Fruit fly (Drosophila melanogaster) whole organism, embryonic: ENCODE data around the gene CG12116.

ENCODE experiments used
- CG11504 ChIP-seq: fragments of 200-800 bp; sonication (Bioruptor generic); optimal IDR thresholded peaks from 3 replicates; lab custom pipeline; 2019; ENCODE audit warnings: missing biosample characterization, mild to moderate bottlenecking, missing genetic modification characterization, moderate library complexity
- CG11560 ChIP-seq: fragments of 200-800 bp; sonication (Bioruptor generic); IDR thresholded peaks from 3 replicates; pipeline ENCODE4 v1.3.6; 2022; ENCODE audit warnings: missing biosample characterization, missing genetic modification characterization
- CG11695 ChIP-seq: fragments of 200-800 bp; sonication (Bioruptor generic); IDR thresholded peaks from 3 replicates; pipeline ENCODE4 v1.3.6; 2022; ENCODE audit warnings: missing biosample characterization, missing genetic modification characterization
- CG12219 ChIP-seq: fragments of 200-800 bp; sonication (Bioruptor generic); optimal IDR thresholded peaks from 3 replicates; lab custom pipeline; 2018; ENCODE audit warnings: missing biosample characterization, mild to moderate bottlenecking, missing genetic modification characterization
- CG14667 ChIP-seq: fragments of 200-800 bp; sonication (Bioruptor generic); IDR thresholded peaks from 2 replicates; pipeline ENCODE4 v1.3.6; 2022; ENCODE audit warnings: missing biosample characterization, missing genetic modification characterization
- CG15073 ChIP-seq: fragments of 200-800 bp; sonication (Bioruptor generic); optimal IDR thresholded peaks from 2 replicates; lab custom pipeline; 2016; ENCODE audit warnings: missing biosample characterization, missing genetic modification characterization
- CG15479 ChIP-seq: fragments of 200-800 bp; sonication (Bioruptor generic); optimal IDR thresholded peaks from 3 replicates; lab custom pipeline; 2019; ENCODE audit warnings: missing biosample characterization, mild to moderate bottlenecking, missing genetic modification characterization, moderate library complexity
- CG15601 ChIP-seq: fragments of 200-800 bp; sonication (Bioruptor generic); optimal IDR thresholded peaks from 3 replicates; lab custom pipeline; 2019; ENCODE audit warnings: missing biosample characterization, mild to moderate bottlenecking, missing genetic modification characterization, moderate library complexity
- CG17612 ChIP-seq: fragments of 200-800 bp; sonication (Bioruptor generic); IDR thresholded peaks from 2 replicates; pipeline ENCODE4 v1.3.6; 2022; ENCODE audit warnings: missing biosample characterization, missing genetic modification characterization
- CG18764 ChIP-seq: fragments of 200-800 bp; sonication (Bioruptor generic); optimal IDR thresholded peaks from 3 replicates; lab custom pipeline; 2016; ENCODE audit warnings: missing biosample characterization, missing genetic modification characterization
- CG32772 ChIP-seq: fragments of 200-800 bp; sonication (Bioruptor generic); IDR thresholded peaks from 2 replicates; pipeline ENCODE4 v1.3.6; 2022; ENCODE audit warnings: missing biosample characterization, missing genetic modification characterization
- CG3281 ChIP-seq: fragments of 200-800 bp; sonication (Bioruptor generic); optimal IDR thresholded peaks from 3 replicates; lab custom pipeline; 2017; ENCODE audit warnings: missing biosample characterization, mild to moderate bottlenecking, missing genetic modification characterization
- CG42726 ChIP-seq: fragments of 200-800 bp; sonication (Bioruptor generic); IDR thresholded peaks from 2 replicates; pipeline ENCODE4 v1.3.6; 2022; ENCODE audit warnings: missing biosample characterization, missing genetic modification characterization; ENCODE audit not compliant: partially characterized antibody
- CG7556 ChIP-seq: fragments of 200-800 bp; sonication (Bioruptor generic); optimal IDR thresholded peaks from 2 replicates; lab custom pipeline; 2017; ENCODE audit warnings: missing biosample characterization, mild to moderate bottlenecking, missing genetic modification characterization
- CG7839 ChIP-seq: fragments of 200-800 bp; sonication (Bioruptor generic); optimal IDR thresholded peaks from 3 replicates; lab custom pipeline; 2018; ENCODE audit warnings: missing biosample characterization, mild to moderate bottlenecking, missing genetic modification characterization, moderate library complexity
- CG8290 ChIP-seq, 3 experiments: fragments of 200-800 bp; sonication (Bioruptor generic); optimal IDR thresholded peaks; 2 replicates each; lab custom pipeline; 2016 to 2019; ENCODE audit warnings: missing biosample characterization in 3 of 3, missing genetic modification characterization in 3 of 3, mild to moderate bottlenecking in 2 of 3, moderate library complexity in 1 of 3
- CG9797 ChIP-seq: fragments of 200-800 bp; sonication (Bioruptor generic); optimal IDR thresholded peaks from 3 replicates; lab custom pipeline; 2018; ENCODE audit warnings: missing biosample characterization, mild to moderate bottlenecking, missing genetic modification characterization
- CG9876 ChIP-seq: fragments of 200-800 bp; sonication (Bioruptor generic); optimal IDR thresholded peaks from 2 replicates; lab custom pipeline; 2016; ENCODE audit warnings: missing biosample characterization, missing genetic modification characterization
- D19B ChIP-seq: fragments of 200-800 bp; sonication (Bioruptor generic); optimal IDR thresholded peaks from 2 replicates; lab custom pipeline; 2017; ENCODE audit warnings: missing biosample characterization, mild to moderate bottlenecking, missing genetic modification characterization
- Deaf1 ChIP-seq: fragments of 200-800 bp; optimal IDR thresholded peaks from 3 replicates; lab custom pipeline; 2019; ENCODE audit warnings: missing biosample characterization, mild to moderate bottlenecking, missing genetic modification characterization, moderate library complexity
- Dref ChIP-seq: fragments of 200-800 bp; sonication (Bioruptor generic); IDR thresholded peaks from 2 replicates; pipeline ENCODE4 v1.3.6; 2022; ENCODE audit warnings: missing biosample characterization, missing genetic modification characterization
- Drgx ChIP-seq: fragments of 200-800 bp; sonication (Bioruptor generic); IDR thresholded peaks from 2 replicates; pipeline ENCODE4 v1.3.6; 2022; ENCODE audit warnings: missing biosample characterization, missing genetic modification characterization
- Elba2 ChIP-seq: fragments of 200-800 bp; sonication (Bioruptor generic); optimal IDR thresholded peaks from 3 replicates; lab custom pipeline; 2016; ENCODE audit warnings: missing biosample characterization, missing genetic modification characterization
- Gsc ChIP-seq: fragments of 200-800 bp; sonication (Bioruptor generic); IDR thresholded peaks from 2 replicates; pipeline ENCODE4 v1.3.6; 2022; ENCODE audit warnings: missing biosample characterization, missing genetic modification characterization
- Gug ChIP-seq: fragments of 200-800 bp; sonication (Bioruptor generic); IDR thresholded peaks from 4 replicates; pipeline ENCODE4 v1.3.6; 2022; ENCODE audit warnings: missing biosample characterization, missing genetic modification characterization
- Lhr ChIP-seq: fragments of 200-800 bp; sonication (Bioruptor generic); optimal IDR thresholded peaks from 3 replicates; lab custom pipeline; 2017; ENCODE audit warnings: mild to moderate bottlenecking, missing biosample characterization, missing genetic modification reagents, missing genetic modification characterization
- Med ChIP-seq: fragments of 200-800 bp; sonication (Bioruptor generic); peaks from one replicate; lab custom pipeline; 2016; ENCODE audit warnings: missing biosample characterization, missing genetic modification characterization, mild to moderate bottlenecking, inconsistent platforms, moderate library complexity
- Scr ChIP-seq: fragments of 200-800 bp; sonication (Bioruptor generic); IDR thresholded peaks from 2 replicates; pipeline ENCODE4 v1.3.6; 2022; ENCODE audit warnings: missing biosample characterization, missing genetic modification characterization; ENCODE audit not compliant: partially characterized antibody
- Sox100B ChIP-seq: fragments of 200-800 bp; sonication (Bioruptor generic); optimal IDR thresholded peaks from 3 replicates; lab custom pipeline; 2018; ENCODE audit warnings: missing biosample characterization, mild to moderate bottlenecking, missing genetic modification characterization
- Trl ChIP-seq, 3 experiments: fragments of >200 bp in 2 of 3; fragments of 200-800 bp in 1 of 3; sonication (Bioruptor generic) in 1 of 3; optimal IDR thresholded peaks; 2 replicates in 1 of 3; 3 replicates in 2 of 3; lab custom pipeline; 2016 to 2017; ENCODE audit warnings: missing biosample characterization in 1 of 3, missing genetic modification characterization in 1 of 3
- bab2 ChIP-seq: fragments of 200-800 bp; sonication (Bioruptor generic); optimal IDR thresholded peaks from 2 replicates; lab custom pipeline; 2016; ENCODE audit warnings: missing biosample characterization, missing genetic modification characterization
- br ChIP-seq: fragments of >200 bp; optimal IDR thresholded peaks from 2 replicates; lab custom pipeline; 2017
- crol ChIP-seq: fragments of 200-800 bp; sonication (Bioruptor generic); IDR thresholded peaks from 2 replicates; pipeline ENCODE4 v1.3.6; 2022; ENCODE audit warnings: missing biosample characterization, missing genetic modification characterization
- crp ChIP-seq, 2 experiments: fragments of 200-800 bp; sonication (Bioruptor generic); optimal IDR thresholded peaks; 2 replicates in 1 of 2; 3 replicates in 1 of 2; lab custom pipeline; 2017; ENCODE audit warnings: missing biosample characterization in 2 of 2, missing genetic modification characterization in 2 of 2, mild to moderate bottlenecking in 1 of 2, moderate library complexity in 1 of 2
- disco-r ChIP-seq: fragments of 200-800 bp; sonication (Bioruptor generic); optimal IDR thresholded peaks from 2 replicates; lab custom pipeline; 2016; ENCODE audit warnings: missing biosample characterization, missing genetic modification characterization
- ewg ChIP-seq: fragments of 200-800 bp; sonication (Bioruptor generic); optimal IDR thresholded peaks from 3 replicates; lab custom pipeline; 2017; ENCODE audit warnings: mild to moderate bottlenecking, missing biosample characterization, missing genetic modification reagents, missing genetic modification characterization
- fd102C ChIP-seq: fragments of 200-800 bp; sonication (Bioruptor generic); optimal IDR thresholded peaks from 2 replicates; lab custom pipeline; 2018; ENCODE audit warnings: missing biosample characterization, mild to moderate bottlenecking, missing genetic modification characterization, moderate library complexity
- ftz-f1 ChIP-seq: fragments of 200-800 bp; sonication (Bioruptor generic); optimal IDR thresholded peaks from 2 replicates; lab custom pipeline; 2016; ENCODE audit warnings: missing biosample characterization, missing genetic modification characterization
- ham ChIP-seq: fragments of 200-800 bp; sonication (Bioruptor generic); IDR thresholded peaks from 2 replicates; pipeline ENCODE4 v1.3.6; 2022; ENCODE audit warnings: missing biosample characterization, missing genetic modification characterization
- mld ChIP-seq: fragments of 200-800 bp; sonication (Bioruptor generic); IDR thresholded peaks from 3 replicates; pipeline ENCODE4 v1.3.6; 2022; ENCODE audit warnings: missing biosample characterization, missing genetic modification characterization; ENCODE audit not compliant: partially characterized antibody
- odd ChIP-seq: fragments of 200-800 bp; sonication (Bioruptor generic); optimal IDR thresholded peaks from 2 replicates; lab custom pipeline; 2017; ENCODE audit warnings: missing biosample characterization, mild to moderate bottlenecking, missing genetic modification characterization
- repo ChIP-seq: fragments of 200-800 bp; sonication (Bioruptor generic); optimal IDR thresholded peaks from 2 replicates; lab custom pipeline; 2016; ENCODE audit warnings: missing biosample characterization, missing genetic modification characterization
- row ChIP-seq: fragments of 200-800 bp; sonication (Bioruptor generic); IDR thresholded peaks from 3 replicates; pipeline ENCODE4 v1.3.6; 2022; ENCODE audit warnings: missing biosample characterization, missing genetic modification characterization
- schlank ChIP-seq: fragments of 200-800 bp; sonication (Bioruptor generic); optimal IDR thresholded peaks from 2 replicates; lab custom pipeline; 2018; ENCODE audit warnings: missing biosample characterization, mild to moderate bottlenecking, missing genetic modification characterization
- sd ChIP-seq: fragments of 200-800 bp; sonication (Bioruptor generic); optimal IDR thresholded peaks from 3 replicates; lab custom pipeline; 2018; ENCODE audit warnings: missing biosample characterization, mild to moderate bottlenecking, missing genetic modification characterization, moderate library complexity
- shn ChIP-seq: fragments of 200-800 bp; sonication (Bioruptor generic); optimal IDR thresholded peaks from 3 replicates; lab custom pipeline; 2016; ENCODE audit warnings: missing biosample characterization, missing genetic modification characterization
- so ChIP-seq: fragments of 200-800 bp; sonication (Bioruptor generic); IDR thresholded peaks from 3 replicates; pipeline ENCODE4 v1.3.6; 2022; ENCODE audit warnings: missing biosample characterization, missing genetic modification characterization
- tna ChIP-seq: fragments of 200-800 bp; sonication (Bioruptor generic); IDR thresholded peaks from 2 replicates; pipeline ENCODE4 v1.3.6; 2022; ENCODE audit warnings: missing biosample characterization, missing genetic modification characterization; ENCODE audit not compliant: partially characterized antibody
- wek ChIP-seq: fragments of 200-800 bp; sonication (Bioruptor generic); optimal IDR thresholded peaks from 3 replicates; lab custom pipeline; 2018; ENCODE audit warnings: missing biosample characterization, mild to moderate bottlenecking, missing genetic modification characterization, moderate library complexity
- yki ChIP-seq: fragments of >200 bp; optimal IDR thresholded peaks from 3 replicates; lab custom pipeline; 2018

CG12116 gene

dm6 chrX:8420772-8421448 is 47.9 kb downstream of the CG12116 start (continued):
- TF ChIP-seq row, result no peak
- TF ChIP-seq CG42726, result no peak
- TF ChIP-seq CG17612 (GFP tag; lab: Robert Waterston, UW), result no peak
- no peak for TF ChIP-seq schlank (tag; lab: Kevin White, UChicago)
- peak; percentile 93 for TF ChIP-seq CG15479 (GFP tag; lab: Kevin White, UChicago)
- TF ChIP-seq so (GFP tag; lab: Robert Waterston, UW), result 0 out of 3 replicates have a peak, but pooled peaks have one; percentile 52
- no peak for TF ChIP-seq CG15073
- TF ChIP-seq disco-r (GFP tag; lab: Kevin White, UChicago), result no peak
- TF ChIP-seq CG32772 (GFP tag; lab: Robert Waterston, UW), result no peak
- TF ChIP-seq fd102C (GFP tag; lab: Kevin White, UChicago), result no peak
- TF ChIP-seq CG12219, result no peak
- no peak for TF ChIP-seq ham (GFP tag; lab: Robert Waterston, UW)
- TF ChIP-seq mld, result no peak
- TF ChIP-seq Gsc, result no peak
- TF ChIP-seq Deaf1, result no peak
- TF ChIP-seq wek (GFP tag; lab: Kevin White, UChicago), result peak; percentile 31
- TF ChIP-seq ewg (GFP tag; lab: Kevin White, UChicago), result peak; percentile 73
- TF ChIP-seq tna (GFP tag; lab: Robert Waterston, UW), result no peak
- no peak for TF ChIP-seq CG11560 (tag; lab: Robert Waterston, UW)
- no peak for TF ChIP-seq CG9876
- no peak for TF ChIP-seq Sox100B (GFP tag; lab: Kevin White, UChicago)
- peak; percentile 49 for TF ChIP-seq Med (GFP tag; lab: Kevin White, UChicago)
- TF ChIP-seq yki (lab: Kevin White, UChicago), result peak; percentile 99
- TF ChIP-seq Elba2 (GFP tag; lab: Kevin White, UChicago), result no peak
- TF ChIP-seq CG11695 (GFP tag; lab: Robert Waterston, UW), result no peak
- TF ChIP-seq CG7839 (tag; lab: Kevin White, UChicago), result no peak
- TF ChIP-seq odd (GFP tag; lab: Kevin White, UChicago), result no peak
- TF ChIP-seq CG11504 (tag; lab: Kevin White, UChicago), result no peak
- TF ChIP-seq Dref (GFP tag; lab: Robert Waterston, UW), result no peak
- TF ChIP-seq bab2, result no peak
- TF ChIP-seq Trl (optimal IDR thresholded peaks at IDR 0.05; lab: Kevin White, UChicago), result peak; percentile 99 to 100
- TF ChIP-seq Trl (GFP tag; optimal IDR thresholded peaks at IDR 0.05; lab: Kevin White, UChicago), result no peak
- TF ChIP-seq br (lab: Kevin White, UChicago), result no peak
- TF ChIP-seq CG18764 (GFP tag; lab: Kevin White, UChicago), result no peak
- TF ChIP-seq shn (GFP tag; lab: Kevin White, UChicago), result no peak
- TF ChIP-seq sd (tag; lab: Kevin White, UChicago), result no peak
- no peak for TF ChIP-seq Lhr (GFP tag; lab: Kevin White, UChicago)
- TF ChIP-seq CG7556 (GFP tag; lab: Kevin White, UChicago), result no peak
- TF ChIP-seq CG3281 (GFP tag; lab: Kevin White, UChicago), result no peak
- TF ChIP-seq CG8290 (GFP tag; optimal IDR thresholded peaks at IDR 0.05; lab: Kevin White, UChicago), result no peak
- TF ChIP-seq CG8290 (tag; optimal IDR thresholded peaks at IDR 0.05; lab: Kevin White, UChicago), result no peak
- TF ChIP-seq CG15601 (tag; lab: Kevin White, UChicago), result no peak
- TF ChIP-seq CG14667 (GFP tag; lab: Robert Waterston, UW), result no peak
- TF ChIP-seq Scr (GFP tag; lab: Robert Waterston, UW), result no peak
- no peak for TF ChIP-seq repo (GFP tag; lab: Kevin White, UChicago)
- TF ChIP-seq ftz-f1 (GFP tag; lab: Kevin White, UChicago), result no peak
- no peak for TF ChIP-seq crp (GFP tag; optimal IDR thresholded peaks at IDR 0.05; lab: Kevin White, UChicago)
- TF ChIP-seq Drgx (GFP tag; lab: Robert Waterston, UW), result peak; percentile 60
- no peak for TF ChIP-seq crol (GFP tag; lab: Robert Waterston, UW)
- no peak for TF ChIP-seq Gug (GFP tag; lab: Robert Waterston, UW)
- no peak for TF ChIP-seq D19B
- no peak for TF ChIP-seq CG9797 (GFP tag; lab: Kevin White, UChicago)
